Worm (Caenorhabditis elegans) whole organism, midembryonic: ENCODE measurements around the gene K03A11.1.

ENCODE experiments used
- cog-1 ChIP-seq: sonication (generic microtip); optimal IDR thresholded peaks from 2 replicates; lab custom pipeline; 2016; ENCODE audit warnings: missing genetic modification characterization, missing compliant biosample characterization
- flt-1 ChIP-seq: fragments of 200-800 bp; sonication (Bioruptor generic); IDR thresholded peaks from 2 replicates; pipeline ENCODE4 v1.3.6; 2022; ENCODE audit warnings: missing genetic modification characterization, missing compliant biosample characterization
- tab-1 ChIP-seq: fragments of 200-800 bp; sonication (Bioruptor generic); IDR thresholded peaks from 2 replicates; pipeline ENCODE4 v1.3.6; 2022; ENCODE audit warnings: missing genetic modification characterization, missing compliant biosample characterization

ce11 chrX:13014341-13014740, 37.2 kb upstream of the K03A11.1 start:
- TF ChIP-seq cog-1 (tag; lab: Kevin White, UChicago) (no peak), tab-1 (GFP tag; lab: Robert Waterston, UW) (no peak), flt-1 (GFP tag; lab: Robert Waterston, UW) (no peak)
